Worm (Caenorhabditis elegans) whole organism, midembryonic: ENCODE results near the gene srx-4.

Source experiments
- cog-1 ChIP-seq: sonication (generic microtip); optimal IDR thresholded peaks from 2 replicates; lab custom pipeline; 2016; ENCODE audit warnings: missing genetic modification characterization, missing compliant biosample characterization
- med-1 ChIP-seq: sonication (generic microtip); optimal IDR thresholded peaks from 2 replicates; lab custom pipeline; 2017; ENCODE audit warnings: missing genetic modification characterization, mild to moderate bottlenecking, missing compliant biosample characterization, antibody characterized with exemption, missing genetic modification reagents; ENCODE audit not compliant: insufficient read depth
- ref-1 ChIP-seq: fragments of 200-800 bp; sonication (Bioruptor generic); conservative IDR thresholded peaks from 2 replicates; pipeline ENCODE4 v1.3.6; 2022; ENCODE audit warnings: missing genetic modification reagents, missing genetic modification characterization, missing compliant biosample characterization
- ztf-29 ChIP-seq: fragments of 200-800 bp; sonication (Bioruptor generic); IDR thresholded peaks from 2 replicates; pipeline ENCODE4 v1.3.6; 2022; ENCODE audit warnings: missing genetic modification reagents, missing genetic modification characterization, missing compliant biosample characterization

ce11 chrV:724946-725806 lies 32.6 kb upstream of the srx-4 start:
- TF ChIP-seq ref-1 (GFP tag; lab: Robert Waterston, UW) (no peak), cog-1 (tag; lab: Kevin White, UChicago) (no peak), med-1 (GFP tag; lab: Kevin White, UChicago) (no peak), ztf-29 (no peak)
